Fruit fly (Drosophila melanogaster) whole organism, prepupa: ENCODE data around the gene CG46313.

Experiments used
- Blimp-1 ChIP-seq: fragments of 200-800 bp; sonication (Bioruptor generic); optimal IDR thresholded peaks from 3 replicates; lab custom pipeline; 2017; ENCODE audit warnings: missing biosample characterization, missing genetic modification characterization, mild to moderate bottlenecking, moderate library complexity, missing genetic modification reagents
- CG11902 ChIP-seq: fragments of 200-800 bp; sonication (Bioruptor generic); optimal IDR thresholded peaks from 3 replicates; lab custom pipeline; 2016; ENCODE audit warnings: missing biosample characterization, missing genetic modification characterization
- CG3032 ChIP-seq: fragments of 200-800 bp; optimal IDR thresholded peaks from 2 replicates; lab custom pipeline; 2019; ENCODE audit warnings: missing biosample characterization, mild to moderate bottlenecking, missing genetic modification characterization, moderate library complexity
- CG4318 ChIP-seq: fragments of 200-800 bp; sonication (Bioruptor generic); optimal IDR thresholded peaks from 3 replicates; lab custom pipeline; 2017; ENCODE audit warnings: missing biosample characterization, mild to moderate bottlenecking, missing genetic modification characterization
- CG6163 ChIP-seq: fragments of 200-800 bp; sonication (Bioruptor generic); IDR thresholded peaks from 3 replicates; pipeline ENCODE4 v1.3.6; 2022; ENCODE audit warnings: missing biosample characterization, missing genetic modification characterization
- CG6854 ChIP-seq: fragments of 200-800 bp; sonication (Bioruptor generic); optimal IDR thresholded peaks from 2 replicates; lab custom pipeline; 2017; ENCODE audit warnings: missing biosample characterization, mild to moderate bottlenecking, missing genetic modification characterization
- CG8632 ChIP-seq: fragments of 200-800 bp; sonication (Bioruptor generic); optimal IDR thresholded peaks from 3 replicates; lab custom pipeline; 2016; ENCODE audit warnings: missing biosample characterization, missing genetic modification characterization
- CG9139 ChIP-seq: fragments of 200-800 bp; sonication (Bioruptor generic); optimal IDR thresholded peaks from 3 replicates; lab custom pipeline; 2017; ENCODE audit warnings: missing biosample characterization, mild to moderate bottlenecking, missing genetic modification characterization
- Hr4 ChIP-seq: fragments of 200-800 bp; sonication (Bioruptor generic); optimal IDR thresholded peaks from 3 replicates; lab custom pipeline; 2016; ENCODE audit warnings: missing biosample characterization, missing genetic modification characterization
- Sox102F ChIP-seq: fragments of 200-800 bp; sonication (Bioruptor generic); optimal IDR thresholded peaks from 2 replicates; lab custom pipeline; 2016; ENCODE audit warnings: missing biosample characterization, mild to moderate bottlenecking, missing genetic modification characterization
- achi ChIP-seq: fragments of 200-800 bp; sonication (Bioruptor generic); optimal IDR thresholded peaks from 3 replicates; lab custom pipeline; 2016; ENCODE audit warnings: missing biosample characterization, missing genetic modification characterization
- fd59A ChIP-seq: fragments of 200-800 bp; sonication (Bioruptor generic); optimal IDR thresholded peaks from 2 replicates; lab custom pipeline; 2017; ENCODE audit warnings: missing biosample characterization, mild to moderate bottlenecking, missing genetic modification characterization, missing genetic modification reagents
- fd85E ChIP-seq: fragments of 200-800 bp; sonication (Bioruptor generic); optimal IDR thresholded peaks from 3 replicates; lab custom pipeline; 2016; ENCODE audit warnings: missing biosample characterization, missing genetic modification characterization
- lz ChIP-seq: fragments of 200-800 bp; sonication (Bioruptor generic); optimal IDR thresholded peaks from 3 replicates; lab custom pipeline; 2016; ENCODE audit warnings: missing biosample characterization, missing genetic modification characterization

- TF ChIP-seq fd59A (GFP tag; lab: Kevin White, UChicago) (no peak), CG4318 (GFP tag; lab: Kevin White, UChicago) (no peak), achi (GFP tag; lab: Kevin White, UChicago) (peak; percentile 65), fd85E (GFP tag; lab: Kevin White, UChicago) (no peak), Hr4 (peak; percentile 44), CG9139 (GFP tag; lab: Kevin White, UChicago) (no peak), CG3032 (tag; lab: Kevin White, UChicago) (peak; percentile 53), Sox102F (GFP tag; lab: Kevin White, UChicago) (peak; percentile 68), lz (GFP tag; lab: Kevin White, UChicago) (peak; percentile 73), CG11902 (peak; percentile 57), CG6854 (GFP tag; lab: Kevin White, UChicago) (no peak), CG8632 (GFP tag; lab: Kevin White, UChicago) (peak; percentile 33), Blimp-1 (GFP tag; lab: Kevin White, UChicago) (peak; percentile 53), CG6163 (GFP tag; lab: Robert Waterston, UW) (no peak)
Measured at dm6 chr3R:26989802-26990509, 11.6 kb downstream of the CG46313 start, which contains the start of gene CG31076.
